Worm (Caenorhabditis elegans) whole organism, young adult: ENCODE data around the gene glt-1.
A peak's percentile ranks its signal among the peaks of the same experiment; 100 is the strongest.

ENCODE experiments used
- B0035.1 ChIP-seq: sonication (generic microtip); optimal IDR thresholded peaks from 2 replicates; lab custom pipeline; 2016; ENCODE audit warnings: missing genetic modification characterization, mild to moderate bottlenecking, missing compliant biosample characterization, missing genotype, missing genetic modification reagents
- B0261.1 ChIP-seq: sonication (generic microtip); optimal IDR thresholded peaks from 2 replicates; lab custom pipeline; 2016; ENCODE audit warnings: mild to moderate bottlenecking, missing genetic modification characterization, moderate library complexity, missing compliant biosample characterization
- F49E8.2 ChIP-seq: sonication (generic microtip); optimal IDR thresholded peaks from 3 replicates; lab custom pipeline; 2017; ENCODE audit warnings: missing genetic modification characterization, mild to moderate bottlenecking, missing compliant biosample characterization, antibody characterized with exemption, moderate library complexity; ENCODE audit not compliant: insufficient read depth
- F57A8.1 ChIP-seq: fragments of 200-800 bp; sonication (Bioruptor generic); optimal IDR thresholded peaks from 2 replicates; lab custom pipeline; 2018; ENCODE audit warnings: mild to moderate bottlenecking, missing genetic modification characterization, moderate library complexity, missing compliant biosample characterization
- K11D2.4 ChIP-seq: fragments of 200-800 bp; sonication (Bioruptor generic); IDR thresholded peaks from 2 replicates; pipeline ENCODE4 v1.3.6; 2022; ENCODE audit warnings: missing genetic modification reagents, missing genetic modification characterization, missing compliant biosample characterization
- T07F8.4 ChIP-seq: sonication (generic microtip); optimal IDR thresholded peaks from 2 replicates; lab custom pipeline; 2016; ENCODE audit warnings: mild to moderate bottlenecking, missing genetic modification characterization, moderate library complexity, missing compliant biosample characterization
- Y53F4B.3 ChIP-seq: fragments of 200-800 bp; sonication (Bioruptor generic); IDR thresholded peaks from 2 replicates; pipeline ENCODE4 v1.3.6; 2022; ENCODE audit warnings: missing genetic modification reagents, missing genetic modification characterization, missing compliant biosample characterization
- Y53G8AR.9 ChIP-seq: fragments of 200-800 bp; sonication (Bioruptor generic); conservative IDR thresholded peaks from 2 replicates; pipeline ENCODE4 v1.3.6; 2022; ENCODE audit warnings: missing genetic modification reagents, missing genetic modification characterization, missing compliant biosample characterization
- atf-7 ChIP-seq: sonication (generic microtip); optimal IDR thresholded peaks from 2 replicates; lab custom pipeline; 2017; ENCODE audit warnings: mild to moderate bottlenecking, missing genetic modification characterization, missing compliant biosample characterization
- attf-6 ChIP-seq: fragments of 200-800 bp; sonication (Bioruptor generic); IDR thresholded peaks from 2 replicates; pipeline ENCODE4 v1.3.6; 2022; ENCODE audit warnings: missing genetic modification reagents, missing genetic modification characterization, missing compliant biosample characterization
- bed-2 ChIP-seq: fragments of 200-800 bp; sonication (Bioruptor generic); IDR thresholded peaks from 2 replicates; pipeline ENCODE4 v1.3.6; 2022; ENCODE audit warnings: missing genetic modification reagents, missing genetic modification characterization, missing compliant biosample characterization
- ccch-3 ChIP-seq: fragments of 200-800 bp; sonication (Bioruptor generic); optimal IDR thresholded peaks from 2 replicates; lab custom pipeline; 2018; ENCODE audit warnings: mild to moderate bottlenecking, missing genetic modification characterization, missing compliant biosample characterization
- egl-44 ChIP-seq: fragments of 200-800 bp; sonication (Bioruptor generic); IDR thresholded peaks from 2 replicates; pipeline ENCODE4 v1.3.6; 2022; ENCODE audit warnings: missing genetic modification reagents, missing genetic modification characterization, missing compliant biosample characterization
- egrh-3 ChIP-seq: fragments of 200-800 bp; sonication (Bioruptor generic); IDR thresholded peaks from 2 replicates; pipeline ENCODE4 v1.3.6; 2022; ENCODE audit warnings: missing genetic modification reagents, missing genetic modification characterization, missing compliant biosample characterization
- fkh-3 ChIP-seq: sonication (generic microtip); optimal IDR thresholded peaks from 2 replicates; lab custom pipeline; 2016; ENCODE audit warnings: mild to moderate bottlenecking, missing genetic modification characterization, missing compliant biosample characterization
- gei-17 ChIP-seq: fragments of 200-800 bp; sonication (Bioruptor generic); optimal IDR thresholded peaks from 2 replicates; lab custom pipeline; 2018; ENCODE audit warnings: mild to moderate bottlenecking, missing genetic modification characterization, missing compliant biosample characterization
- hrde-1 ChIP-seq: sonication (generic microtip); optimal IDR thresholded peaks from 2 replicates; lab custom pipeline; 2016; ENCODE audit warnings: missing genetic modification characterization, mild to moderate bottlenecking, missing compliant biosample characterization, moderate library complexity, missing genotype, missing genetic modification reagents, borderline replicate concordance
- hsf-1 ChIP-seq: fragments of 200-800 bp; sonication (Bioruptor generic); IDR thresholded peaks from 2 replicates; pipeline ENCODE4 v1.3.6; 2022; ENCODE audit warnings: missing genetic modification reagents, missing genetic modification characterization, missing compliant biosample characterization
- let-526 ChIP-seq: fragments of 200-800 bp; sonication (Bioruptor generic); IDR thresholded peaks from 2 replicates; pipeline ENCODE4 v1.3.6; 2022; ENCODE audit warnings: missing genetic modification reagents, missing genetic modification characterization, missing compliant biosample characterization
- let-607 ChIP-seq, 2 experiments: fragments of 200-800 bp in 1 of 2; sonication (Bioruptor generic) in 1 of 2; sonication (generic microtip) in 1 of 2; optimal IDR thresholded peaks; 2 replicates each; lab custom pipeline; 2016 to 2018; ENCODE audit warnings: mild to moderate bottlenecking in 2 of 2, missing compliant biosample characterization in 2 of 2, missing genetic modification characterization in 2 of 2, moderate library complexity in 2 of 2, missing genotype in 1 of 2
- lin-26 ChIP-seq: fragments of 200-800 bp; sonication (Bioruptor generic); IDR thresholded peaks from 2 replicates; pipeline ENCODE4 v1.3.6; 2022; ENCODE audit warnings: missing genetic modification reagents, missing genetic modification characterization, missing compliant biosample characterization
- lin-35 ChIP-seq, 3 experiments: fragments of 150-350 bp in 2 of 3; sonication (generic microtip) in 1 of 3; optimal IDR thresholded peaks; 2 replicates each; lab custom pipeline; 2014 to 2018; ENCODE audit warnings: missing biosample characterization in 3 of 3, missing genetic modification characterization in 3 of 3, missing genetic modification reagents in 3 of 3
- lin-40 ChIP-seq: sonication (generic microtip); optimal IDR thresholded peaks from 2 replicates; lab custom pipeline; 2016; ENCODE audit warnings: missing genetic modification characterization, mild to moderate bottlenecking, missing compliant biosample characterization, missing genotype, missing genetic modification reagents
- lin-54 ChIP-seq: fragments of 200-800 bp; sonication (Bioruptor generic); optimal IDR thresholded peaks from 2 replicates; lab custom pipeline; 2018; ENCODE audit warnings: mild to moderate bottlenecking, missing genetic modification characterization, missing compliant biosample characterization
- madf-3 ChIP-seq: fragments of 200-800 bp; sonication (Bioruptor generic); IDR thresholded peaks from 2 replicates; pipeline ENCODE4 v1.3.6; 2022; ENCODE audit warnings: missing genetic modification reagents, missing genetic modification characterization, missing compliant biosample characterization
- madf-8 ChIP-seq: fragments of 200-800 bp; sonication (Bioruptor generic); conservative IDR thresholded peaks from 2 replicates; pipeline ENCODE4 v1.3.6; 2022; ENCODE audit warnings: missing genetic modification reagents, missing genetic modification characterization, missing compliant biosample characterization
- nfyb-1 ChIP-seq: fragments of 200-800 bp; sonication (Bioruptor generic); IDR thresholded peaks from 2 replicates; pipeline ENCODE4 v1.3.6; 2022; ENCODE audit warnings: missing genetic modification reagents, missing genetic modification characterization, missing compliant biosample characterization
- nhr-120 ChIP-seq: fragments of 200-800 bp; sonication (Bioruptor generic); IDR thresholded peaks from 2 replicates; pipeline ENCODE4 v1.3.6; 2022; ENCODE audit warnings: missing genetic modification characterization, missing compliant biosample characterization
- nhr-179 ChIP-seq: sonication (generic microtip); optimal IDR thresholded peaks from 2 replicates; lab custom pipeline; 2016; ENCODE audit warnings: mild to moderate bottlenecking, missing genetic modification characterization, missing compliant biosample characterization
- nhr-80 ChIP-seq: sonication (generic microtip); optimal IDR thresholded peaks from 2 replicates; lab custom pipeline; 2016; ENCODE audit warnings: missing genetic modification characterization, missing compliant biosample characterization
- nhr-90 ChIP-seq: sonication (generic microtip); optimal IDR thresholded peaks from 2 replicates; lab custom pipeline; 2016; ENCODE audit warnings: missing genotype, mild to moderate bottlenecking, missing genetic modification characterization, missing compliant biosample characterization
- rcor-1 ChIP-seq: fragments of 200-800 bp; sonication (Bioruptor generic); IDR thresholded peaks from 2 replicates; pipeline ENCODE4 v1.3.6; 2022; ENCODE audit warnings: missing genetic modification reagents, missing genetic modification characterization, missing compliant biosample characterization
- sdz-38 ChIP-seq: sonication (generic microtip); optimal IDR thresholded peaks from 2 replicates; lab custom pipeline; 2016; ENCODE audit warnings: missing genotype, missing genetic modification characterization, missing compliant biosample characterization
- somi-1 ChIP-seq: fragments of 200-800 bp; sonication (Bioruptor generic); optimal IDR thresholded peaks from 2 replicates; lab custom pipeline; 2018; ENCODE audit warnings: mild to moderate bottlenecking, missing genetic modification characterization, missing compliant biosample characterization
- tbp1 ChIP-seq: fragments of 200-800 bp; sonication (Bioruptor generic); optimal IDR thresholded peaks from 2 replicates; lab custom pipeline; 2018; ENCODE audit warnings: mild to moderate bottlenecking, missing genetic modification characterization, missing compliant biosample characterization
- unc-62 ChIP-seq: fragments of 150-350 bp; optimal IDR thresholded peaks from 2 replicates; lab custom pipeline; 2014; ENCODE audit warnings: missing biosample characterization, missing genetic modification reagents, missing genetic modification characterization
- xnd-1 ChIP-seq: sonication (generic microtip); optimal IDR thresholded peaks from 2 replicates; lab custom pipeline; 2016; ENCODE audit warnings: missing genotype, missing genetic modification reagents, missing genetic modification characterization, missing compliant biosample characterization
- zfh-2 ChIP-seq: fragments of 200-800 bp; sonication (Bioruptor generic); conservative IDR thresholded peaks from 2 replicates; pipeline ENCODE4 v1.3.6; 2022; ENCODE audit warnings: missing genetic modification reagents, missing genetic modification characterization, missing compliant biosample characterization
- ztf-18 ChIP-seq: sonication (generic microtip); optimal IDR thresholded peaks from 2 replicates; lab custom pipeline; 2016; ENCODE audit warnings: missing genotype, mild to moderate bottlenecking, missing genetic modification characterization, missing compliant biosample characterization
- ztf-22 ChIP-seq: fragments of 200-800 bp; sonication (Bioruptor generic); optimal IDR thresholded peaks from 2 replicates; lab custom pipeline; 2018; ENCODE audit warnings: mild to moderate bottlenecking, missing genetic modification characterization, moderate library complexity, missing compliant biosample characterization
- ztf-25 ChIP-seq: fragments of 200-800 bp; sonication (Bioruptor generic); IDR thresholded peaks from 2 replicates; pipeline ENCODE4 v1.3.6; 2022; ENCODE audit warnings: missing genetic modification reagents, missing genetic modification characterization, missing compliant biosample characterization
- ztf-28 ChIP-seq: fragments of 200-800 bp; sonication (Bioruptor generic); IDR thresholded peaks from 2 replicates; pipeline ENCODE4 v1.3.6; 2022; ENCODE audit warnings: missing genetic modification reagents, missing genetic modification characterization, missing compliant biosample characterization
- ztf-3 ChIP-seq: fragments of 200-800 bp; sonication (Bioruptor generic); optimal IDR thresholded peaks from 2 replicates; lab custom pipeline; 2018; ENCODE audit warnings: mild to moderate bottlenecking, missing genetic modification characterization, missing compliant biosample characterization
- ztf-6 ChIP-seq: fragments of 200-800 bp; sonication (Bioruptor generic); IDR thresholded peaks from 2 replicates; pipeline ENCODE4 v1.3.6; 2022; ENCODE audit warnings: missing genetic modification reagents, missing genetic modification characterization, missing compliant biosample characterization

Gene glt-1

ce11 chrX:3467958-3468357 lies 27.9 kb upstream of the glt-1 start:
- TF ChIP-seq madf-3 (no peak), ztf-18 (tag; lab: Kevin White, UChicago) (no peak), fkh-3 (tag; lab: Kevin White, UChicago) (no peak), bed-2 (GFP tag; lab: Robert Waterston, UW) (no peak), madf-8 (GFP tag; lab: Robert Waterston, UW) (no peak), egrh-3 (GFP tag; lab: Robert Waterston, UW) (peak; percentile 19; the same call in 1 of the 2 replicates), zfh-2 (GFP tag; lab: Robert Waterston, UW) (peak; percentile 79), nhr-120 (GFP tag; lab: Robert Waterston, UW) (no peak), sdz-38 (tag; lab: Kevin White, UChicago) (no peak), hsf-1 (no peak), Y53F4B.3 (GFP tag; lab: Robert Waterston, UW) (no peak), nfyb-1 (no peak), ztf-28 (GFP tag; lab: Robert Waterston, UW) (no peak), lin-40 (tag; lab: Kevin White, UChicago) (no peak), egl-44 (GFP tag; lab: Robert Waterston, UW) (0 out of 2 replicates have a peak, but pooled peaks have one; percentile 26), rcor-1 (GFP tag; lab: Robert Waterston, UW) (no peak), B0261.1 (tag; lab: Kevin White, UChicago) (no peak), let-607 (tag; optimal IDR thresholded peaks at IDR 0.05; lab: Kevin White, UChicago) (no peak), nhr-90 (tag; lab: Kevin White, UChicago) (no peak)

- TF ChIP-seq somi-1 (GFP tag; lab: Kevin White, UChicago) (peak; percentile 8), zfh-2 (GFP tag; lab: Robert Waterston, UW) (peak; percentile 77), attf-6 (no peak)
Measured at ce11 chrX:3469332-3469731, 26.5 kb upstream of the glt-1 start.

- TF ChIP-seq nhr-179 (tag; lab: Kevin White, UChicago) (no peak), ccch-3 (GFP tag; lab: Kevin White, UChicago) (no peak), T07F8.4 (tag; lab: Kevin White, UChicago) (no peak), unc-62 (GFP tag; lab: Kevin White, UChicago) (no peak), ztf-22 (GFP tag; lab: Kevin White, UChicago) (no peak)
Measured at ce11 chrX:3470307-3470706, 25.5 kb upstream of the glt-1 start.

ce11 chrX:3472226-3472625 lies 23.6 kb upstream of the glt-1 start:
- TF ChIP-seq F49E8.2 (tag; lab: Kevin White, UChicago), result no peak
- no peak for TF ChIP-seq lin-35 (GFP tag; optimal IDR thresholded peaks at IDR 0.05; lab: Kevin White, UChicago)
- peak; percentile 82 for TF ChIP-seq nhr-80 (tag; lab: Kevin White, UChicago)
- no peak for TF ChIP-seq ztf-6
- TF ChIP-seq B0035.1 (tag; lab: Kevin White, UChicago), result no peak
- TF ChIP-seq Y53G8AR.9 (GFP tag; lab: Robert Waterston, UW), result no peak
- no peak for TF ChIP-seq gei-17
- no peak for TF ChIP-seq ztf-3 (GFP tag; lab: Kevin White, UChicago)
- no peak for TF ChIP-seq ztf-25 (GFP tag; lab: Robert Waterston, UW)
- no peak for TF ChIP-seq madf-8 (GFP tag; lab: Robert Waterston, UW)
- no peak for TF ChIP-seq Y53F4B.3 (GFP tag; lab: Robert Waterston, UW)
- no peak for TF ChIP-seq F57A8.1 (GFP tag; lab: Kevin White, UChicago)
- TF ChIP-seq tbp1 (GFP tag; lab: Kevin White, UChicago), result no peak
- TF ChIP-seq xnd-1 (tag; lab: Kevin White, UChicago), result no peak
- TF ChIP-seq hrde-1 (tag; lab: Kevin White, UChicago), result no peak
- TF ChIP-seq ccch-3 (GFP tag; lab: Kevin White, UChicago), result no peak
- no peak for TF ChIP-seq let-526
- no peak for TF ChIP-seq lin-26 (GFP tag; lab: Robert Waterston, UW)
- TF ChIP-seq lin-54 (GFP tag; lab: Kevin White, UChicago), result no peak
- no peak for TF ChIP-seq K11D2.4 (GFP tag; lab: Robert Waterston, UW)
- TF ChIP-seq atf-7 (tag; lab: Kevin White, UChicago), result no peak
- no peak for TF ChIP-seq unc-62 (GFP tag; lab: Kevin White, UChicago)
